Worm (Caenorhabditis elegans) whole organism, mixed stage, embryonic: ENCODE results near the gene flh-3.

Source experiments
- drap-1 ChIP-seq: fragments of 200-800 bp; sonication (Bioruptor generic); optimal IDR thresholded peaks from 3 replicates; lab custom pipeline; 2018; ENCODE audit warnings: mild to moderate bottlenecking, missing genetic modification characterization, missing compliant biosample characterization
- elt-1 ChIP-seq: sonication (generic microtip); optimal IDR thresholded peaks from 2 replicates; lab custom pipeline; 2017; ENCODE audit warnings: missing genetic modification characterization, mild to moderate bottlenecking, missing compliant biosample characterization, antibody characterized with exemption, moderate library complexity, borderline replicate concordance; ENCODE audit not compliant: insufficient read depth
- pha-4 ChIP-seq: fragments of 150-350 bp; optimal IDR thresholded peaks from 2 replicates; lab custom pipeline; 2018; ENCODE audit warnings: missing biosample characterization, missing genetic modification reagents, missing genetic modification characterization
- unc-39 ChIP-seq: fragments of 150-350 bp; optimal IDR thresholded peaks from 2 replicates; lab custom pipeline; 2014; ENCODE audit warnings: missing biosample characterization, missing genetic modification characterization

ce11 chrIV:9227650-9228049 is 42.2 kb upstream of the flh-3 start:
- TF ChIP-seq unc-39 (tag; lab: Kevin White, UChicago), result no peak
- TF ChIP-seq pha-4 (tag; lab: Kevin White, UChicago), result no peak
- TF ChIP-seq elt-1 (tag; lab: Kevin White, UChicago), result no peak
- TF ChIP-seq drap-1, result no peak
